Fruit fly (Drosophila melanogaster): ENCODE results near the gene CG3277.

DNA sequence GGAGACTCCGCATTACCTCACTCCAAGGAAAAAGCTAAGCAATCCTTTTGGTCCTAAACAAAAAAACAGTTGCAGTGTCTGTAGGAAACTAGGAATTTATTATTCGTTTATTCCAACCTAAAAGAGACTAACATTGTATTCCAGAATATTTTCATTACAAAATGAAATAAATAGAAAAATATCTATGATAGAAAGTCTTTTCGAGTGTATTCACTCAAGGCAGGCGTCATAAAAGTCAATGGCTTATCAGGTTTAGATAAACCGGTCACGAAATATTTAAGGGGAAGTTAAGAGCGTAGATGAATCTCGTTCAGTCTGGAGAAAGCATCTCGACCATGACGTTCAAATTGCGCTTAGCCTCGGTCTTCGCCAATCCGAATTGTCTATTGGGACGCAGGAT, 26.7 kb downstream of the CG3277 start, which contains the start of gene CG3285:
- TF ChIP-seq dsf (GFP tag; optimal IDR thresholded peaks at IDR 0.05; ENCODE audit: borderline replicate concordance) (no peak), usp (GFP tag; optimal IDR thresholded peaks at IDR 0.05) (no peak), pan (optimal IDR thresholded peaks at IDR 0.05) (no peak)

Data from whole organism, wandering third instar larva.